Worm (Caenorhabditis elegans) whole organism, L1 larva: ENCODE data around the gene pdfr-1.

Experiments used
- ama-1 ChIP-seq: fragments of 150-350 bp; optimal IDR thresholded peaks from 2 replicates; lab custom pipeline; 2014
- elt-3 ChIP-seq, 6 experiments: fragments of 150-350 bp in 1 of 6; sonication (generic microtip); optimal IDR thresholded peaks; 2 replicates each; lab custom pipeline; 2017 to 2018; ENCODE audit warnings: missing biosample characterization in 6 of 6, missing genetic modification characterization in 6 of 6, inconsistent platforms in 1 of 6

DNA sequence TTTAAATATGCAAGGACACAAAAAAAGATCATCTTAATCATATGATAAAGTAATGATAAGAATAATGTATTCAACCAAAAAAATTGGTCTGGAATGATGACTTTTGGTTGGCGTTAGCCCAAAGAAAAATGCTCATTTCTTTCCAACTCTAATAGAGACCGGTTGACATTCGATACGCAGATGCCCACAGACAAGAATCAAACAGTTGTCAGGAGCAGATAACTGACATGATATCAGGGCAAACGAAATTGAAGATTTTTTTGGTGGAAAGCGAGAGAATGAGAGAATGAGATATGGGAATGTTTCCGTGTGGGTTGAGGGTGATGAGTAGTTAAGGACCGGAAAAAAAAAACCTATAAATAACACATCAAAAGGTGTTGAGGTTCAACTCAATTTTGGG is 12.9 kb downstream of the pdfr-1 start:
- TF ChIP-seq elt-3 (tag; optimal IDR thresholded peaks at IDR 0.05; lab: Kevin White, UChicago) (no peak), ama-1 (lab: Kevin White, UChicago) (no peak)
